Worm (Caenorhabditis elegans): ENCODE data around the gene spe-36.

ce11 chrIV:11623060-11623459, 31.0 kb upstream of the spe-36 start, which contains the start of gene lys-4:
- no peak for TF ChIP-seq mep-1 (tag; optimal IDR thresholded peaks at IDR 0.05)
- no peak for TF ChIP-seq nhr-2 (tag; optimal IDR thresholded peaks at IDR 0.05)
- no peak for TF ChIP-seq lin-13 (tag; optimal IDR thresholded peaks at IDR 0.05)
- no peak for TF ChIP-seq flh-1 (GFP tag; optimal IDR thresholded peaks at IDR 0.05)
- no peak for TF ChIP-seq sptf-1 (tag; optimal IDR thresholded peaks at IDR 0.05)
- no peak for TF ChIP-seq nhr-12 (tag; optimal IDR thresholded peaks at IDR 0.05)
